Fruit fly (Drosophila melanogaster): ENCODE data around the gene CG17032.
A peak's percentile ranks its signal among the peaks of the same experiment; 100 is the strongest.

Gene CG17032

DNA sequence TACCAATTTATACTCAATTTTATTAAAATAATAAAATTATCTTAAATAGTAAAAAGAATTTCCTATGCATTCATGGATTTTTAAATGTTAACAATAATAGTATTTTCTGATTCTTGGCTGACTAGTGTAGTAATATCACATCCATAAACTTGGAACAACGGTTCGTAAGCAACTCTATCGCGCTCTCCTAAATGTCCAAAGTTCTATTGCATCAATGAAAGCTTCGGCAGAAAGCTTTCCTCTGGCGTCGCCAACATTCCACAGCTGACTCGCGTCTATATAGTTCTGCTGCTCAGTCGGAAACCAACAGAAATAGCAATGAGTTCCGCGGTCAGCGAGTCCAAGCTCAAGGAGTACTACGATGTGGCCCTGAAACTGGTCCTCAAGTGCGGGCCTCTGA, 18.1 kb downstream of the CG17032 start, which contains the start of gene CG17029:
CG17029 (plus strand) TSS at position 113 of the 400 bp plus-strand sequence.
- no peak for TF ChIP-seq lola (GFP tag; optimal IDR thresholded peaks at IDR 0.05)

- no peak for TF ChIP-seq N (GFP tag; optimal IDR thresholded peaks at IDR 0.05)
- TF ChIP-seq CrebA (GFP tag; optimal IDR thresholded peaks at IDR 0.05; ENCODE audit: borderline replicate concordance) = no peak
- TF ChIP-seq h (GFP tag; optimal IDR thresholded peaks at IDR 0.05) = peak; percentile 93
- TF ChIP-seq sage (GFP tag; optimal IDR thresholded peaks at IDR 0.05) = no peak
- no peak for TF ChIP-seq lola (GFP tag; optimal IDR thresholded peaks at IDR 0.05)
- peak; percentile 88 for TF ChIP-seq rgr (GFP tag; optimal IDR thresholded peaks at IDR 0.05)
- TF ChIP-seq Hnf4 (GFP tag; optimal IDR thresholded peaks at IDR 0.05) = no peak
- TF ChIP-seq Rel (GFP tag; optimal IDR thresholded peaks at IDR 0.05) = no peak
- TF ChIP-seq Rel (tag; optimal IDR thresholded peaks at IDR 0.05) = peak; percentile 36
- TF ChIP-seq dsf (GFP tag; optimal IDR thresholded peaks at IDR 0.05; ENCODE audit: borderline replicate concordance) = no peak
- no peak for TF ChIP-seq tai (GFP tag; optimal IDR thresholded peaks at IDR 0.05)
- peak; percentile 70 for TF ChIP-seq Sp1 (GFP tag; optimal IDR thresholded peaks at IDR 0.05)
- no peak for TF ChIP-seq Hr83 (GFP tag; optimal IDR thresholded peaks at IDR 0.05; ENCODE audit: poor library complexity, severe bottlenecking)
- peak; percentile 80 for TF ChIP-seq HLH106 (tag; optimal IDR thresholded peaks at IDR 0.05)
- TF ChIP-seq psq (GFP tag; optimal IDR thresholded peaks at IDR 0.05) = peak; percentile 63
- TF ChIP-seq brk (GFP tag; optimal IDR thresholded peaks at IDR 0.05) = no peak
- peak; percentile 85 for TF ChIP-seq ey (GFP tag; optimal IDR thresholded peaks at IDR 0.05)
- no peak for TF ChIP-seq Vsx2 (GFP tag; optimal IDR thresholded peaks at IDR 0.05; ENCODE audit: partially characterized antibody)
- TF ChIP-seq jim (GFP tag; optimal IDR thresholded peaks at IDR 0.05) = no peak
- no peak for TF ChIP-seq Hr78 (GFP tag; optimal IDR thresholded peaks at IDR 0.05)
- TF ChIP-seq OdsH (GFP tag; optimal IDR thresholded peaks at IDR 0.05) = peak; percentile 87
- no peak for TF ChIP-seq Mio (GFP tag; optimal IDR thresholded peaks at IDR 0.05)
- TF ChIP-seq sv (GFP tag; optimal IDR thresholded peaks at IDR 0.05) = no peak
- no peak for TF ChIP-seq dl (GFP tag; optimal IDR thresholded peaks at IDR 0.05; ENCODE audit: insufficient read depth in 1 of 2, partially characterized antibody in 2 of 2)
- no peak for TF ChIP-seq dmrt93B (GFP tag; optimal IDR thresholded peaks at IDR 0.05)
- peak; percentile 69 for TF ChIP-seq br (GFP tag; optimal IDR thresholded peaks at IDR 0.05)
- no peak for TF ChIP-seq Dfd (GFP tag; optimal IDR thresholded peaks at IDR 0.05)
- peak; percentile 79 for TF ChIP-seq fru (GFP tag; optimal IDR thresholded peaks at IDR 0.05)
- no peak for TF ChIP-seq CG32264 (GFP tag; optimal IDR thresholded peaks at IDR 0.05)
- TF ChIP-seq CG9705 (GFP tag; optimal IDR thresholded peaks at IDR 0.05) = no peak
- no peak for TF ChIP-seq pan (optimal IDR thresholded peaks at IDR 0.05)
- peak; percentile 15 to 86 for TF ChIP-seq foxo (GFP tag; optimal IDR thresholded peaks at IDR 0.05)
- no peak for TF ChIP-seq Jra (GFP tag; optimal IDR thresholded peaks at IDR 0.05)
- no peak for TF ChIP-seq usp (GFP tag; optimal IDR thresholded peaks at IDR 0.05)
- no peak for TF ChIP-seq woc (GFP tag; optimal IDR thresholded peaks at IDR 0.05)
- TF ChIP-seq Dif (GFP tag; optimal IDR thresholded peaks at IDR 0.05; ENCODE audit: partially characterized antibody) = no peak
Observed at dm6 chr3L:15977565-15977964, 18.9 kb downstream of the CG17032 start.

DNA sequence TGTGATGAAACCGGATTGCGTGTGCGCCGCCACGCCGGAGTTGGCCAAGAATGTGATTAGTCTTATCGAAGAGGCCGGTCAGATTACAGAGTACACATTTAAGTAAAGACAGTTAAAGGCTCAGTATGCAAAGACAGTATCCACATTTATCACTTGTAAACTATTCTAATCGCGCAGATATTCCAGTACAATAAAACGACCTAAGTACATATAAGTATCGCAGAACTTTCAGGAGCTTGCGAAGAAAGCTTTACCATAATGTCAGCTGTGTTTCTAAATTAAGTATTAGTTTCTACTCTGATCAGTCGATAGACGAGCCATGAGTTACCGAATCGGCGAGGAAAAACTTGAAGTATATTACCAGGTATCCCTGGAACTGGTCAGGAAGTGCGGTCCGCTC, 19.6 kb downstream of the CG17032 start, which contains the start of gene CG17028:
CG17028 (plus strand) TSS at position 301 of the 400 bp plus-strand sequence.
- TF ChIP-seq Mio (GFP tag; optimal IDR thresholded peaks at IDR 0.05) (no peak), dmrt93B (GFP tag; optimal IDR thresholded peaks at IDR 0.05) (no peak), Abd-B (GFP tag; optimal IDR thresholded peaks at IDR 0.05) (no peak), jim (GFP tag; optimal IDR thresholded peaks at IDR 0.05) (no peak), HLH106 (tag; optimal IDR thresholded peaks at IDR 0.05) (no peak), lola (GFP tag; optimal IDR thresholded peaks at IDR 0.05) (no peak), brk (GFP tag; optimal IDR thresholded peaks at IDR 0.05) (no peak), CG9705 (GFP tag; optimal IDR thresholded peaks at IDR 0.05) (no peak), h (GFP tag; optimal IDR thresholded peaks at IDR 0.05) (no peak), Hr78 (GFP tag; optimal IDR thresholded peaks at IDR 0.05) (no peak), ey (GFP tag; optimal IDR thresholded peaks at IDR 0.05) (no peak), foxo (GFP tag; optimal IDR thresholded peaks at IDR 0.05) (no peak), woc (GFP tag; optimal IDR thresholded peaks at IDR 0.05) (no peak), Vsx2 (GFP tag; optimal IDR thresholded peaks at IDR 0.05; ENCODE audit: partially characterized antibody) (no peak), Dif (GFP tag; optimal IDR thresholded peaks at IDR 0.05; ENCODE audit: partially characterized antibody) (no peak), rgr (GFP tag; optimal IDR thresholded peaks at IDR 0.05) (no peak), fru (GFP tag; optimal IDR thresholded peaks at IDR 0.05) (no peak), tai (GFP tag; optimal IDR thresholded peaks at IDR 0.05) (no peak), dl (GFP tag; optimal IDR thresholded peaks at IDR 0.05; ENCODE audit: insufficient read depth in 1 of 2, partially characterized antibody in 2 of 2) (no peak), psq (GFP tag; optimal IDR thresholded peaks at IDR 0.05) (no peak)
